Worm (Caenorhabditis elegans) whole organism, young adult: ENCODE measurements around the gene gldi-1.
A peak's percentile ranks its signal among the peaks of the same experiment; 100 is the strongest.

Experiments
- C17E4.6 ChIP-seq: fragments of 200-800 bp; sonication (Bioruptor generic); IDR thresholded peaks from 2 replicates; pipeline ENCODE4 v1.3.6; 2022; ENCODE audit warnings: missing genetic modification reagents, missing genetic modification characterization, missing compliant biosample characterization
- F49E8.2 ChIP-seq: sonication (generic microtip); optimal IDR thresholded peaks from 3 replicates; lab custom pipeline; 2017; ENCODE audit warnings: missing genetic modification characterization, mild to moderate bottlenecking, missing compliant biosample characterization, antibody characterized with exemption, moderate library complexity; ENCODE audit not compliant: insufficient read depth
- F57A8.1 ChIP-seq: fragments of 200-800 bp; sonication (Bioruptor generic); optimal IDR thresholded peaks from 2 replicates; lab custom pipeline; 2018; ENCODE audit warnings: mild to moderate bottlenecking, missing genetic modification characterization, moderate library complexity, missing compliant biosample characterization
- K12H6.12 ChIP-seq: fragments of 200-800 bp; sonication (Bioruptor generic); optimal IDR thresholded peaks from 2 replicates; lab custom pipeline; 2018; ENCODE audit warnings: mild to moderate bottlenecking, missing genetic modification characterization, missing compliant biosample characterization
- ZK185.1 ChIP-seq: sonication (generic microtip); optimal IDR thresholded peaks from 2 replicates; lab custom pipeline; 2016; ENCODE audit warnings: mild to moderate bottlenecking, missing genetic modification characterization, missing compliant biosample characterization; ENCODE audit not compliant: poor library complexity, severe bottlenecking
- ama-1 ChIP-seq, 3 experiments: fragments of 150-350 bp in 1 of 3; sonication (generic microtip) in 2 of 3; optimal IDR thresholded peaks; 2 replicates each; lab custom pipeline; 2014 to 2018; ENCODE audit warnings: missing biosample characterization in 2 of 3, missing genetic modification characterization in 2 of 3, missing genetic modification reagents in 2 of 3
- cebp-2 ChIP-seq: fragments of 200-800 bp; sonication (Bioruptor generic); IDR thresholded peaks from 2 replicates; pipeline ENCODE4 v1.3.6; 2022; ENCODE audit warnings: missing genetic modification characterization, missing compliant biosample characterization
- ceh-100 ChIP-seq: fragments of 200-800 bp; sonication (Bioruptor generic); IDR thresholded peaks from 2 replicates; pipeline ENCODE4 v1.3.6; 2022; ENCODE audit warnings: missing genetic modification reagents, missing genetic modification characterization, missing compliant biosample characterization
- efl-1 ChIP-seq: fragments of 150-350 bp; optimal IDR thresholded peaks from 2 replicates; lab custom pipeline; 2014; ENCODE audit warnings: missing biosample characterization, missing genetic modification reagents, missing genetic modification characterization
- hsf-1 ChIP-seq: fragments of 200-800 bp; sonication (Bioruptor generic); IDR thresholded peaks from 2 replicates; pipeline ENCODE4 v1.3.6; 2022; ENCODE audit warnings: missing genetic modification reagents, missing genetic modification characterization, missing compliant biosample characterization
- mel-28 ChIP-seq: sonication (generic microtip); optimal IDR thresholded peaks from 2 replicates; lab custom pipeline; 2016; ENCODE audit warnings: borderline replicate concordance, mild to moderate bottlenecking, missing genetic modification characterization, missing compliant biosample characterization
- unc-62 ChIP-seq: fragments of 150-350 bp; optimal IDR thresholded peaks from 2 replicates; lab custom pipeline; 2014; ENCODE audit warnings: missing biosample characterization, missing genetic modification reagents, missing genetic modification characterization
- zfh-2 ChIP-seq: fragments of 200-800 bp; sonication (Bioruptor generic); conservative IDR thresholded peaks from 2 replicates; pipeline ENCODE4 v1.3.6; 2022; ENCODE audit warnings: missing genetic modification reagents, missing genetic modification characterization, missing compliant biosample characterization

DNA sequence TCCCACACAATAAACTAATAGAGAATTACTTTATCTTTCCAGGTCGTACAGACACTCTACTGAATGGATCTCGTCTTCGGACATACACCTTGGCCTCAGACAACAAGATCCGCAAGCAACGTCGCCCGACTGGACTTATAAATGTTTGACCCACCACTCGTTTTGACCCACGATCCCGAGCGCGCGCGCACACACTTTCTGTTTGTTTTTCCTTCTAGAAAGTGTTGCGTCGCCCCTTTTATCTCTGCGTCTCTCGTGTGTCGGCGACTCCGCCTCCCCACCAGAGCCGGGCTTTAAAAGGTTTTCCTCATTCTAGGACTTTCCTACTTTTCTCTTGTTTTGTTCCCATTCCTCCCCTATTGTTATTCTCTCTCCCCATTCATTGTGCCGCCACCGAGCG is 46.9 kb downstream of the gldi-1 start:
- no peak for TF ChIP-seq ZK185.1 (tag; lab: Kevin White, UChicago)
- TF ChIP-seq mel-28 (tag; lab: Kevin White, UChicago) = no peak
- no peak for TF ChIP-seq K12H6.12 (tag; lab: Kevin White, UChicago)
- TF ChIP-seq ceh-100 (GFP tag; lab: Robert Waterston, UW) = no peak
- TF ChIP-seq hsf-1 = peak; percentile 87
- no peak for TF ChIP-seq C17E4.6
- peak; percentile 8 for TF ChIP-seq efl-1 (GFP tag; lab: Kevin White, UChicago)
- no peak for TF ChIP-seq F57A8.1 (GFP tag; lab: Kevin White, UChicago)
- TF ChIP-seq cebp-2 (GFP tag; lab: Robert Waterston, UW) = no peak
- TF ChIP-seq ama-1 (optimal IDR thresholded peaks at IDR 0.05; lab: Kevin White, UChicago) = no peak
- no peak for TF ChIP-seq ama-1 (GFP tag; optimal IDR thresholded peaks at IDR 0.05; lab: Kevin White, UChicago)
- no peak for TF ChIP-seq zfh-2
- TF ChIP-seq unc-62 = no peak
- no peak for TF ChIP-seq F49E8.2 (tag; lab: Kevin White, UChicago)
